Worm (Caenorhabditis elegans): Measurements from ENCODE around the gene sru-13.

ce11 chrIV:12549014-12549413 lies 26.6 kb upstream of the sru-13 start:
- TF ChIP-seq skn-1 (tag; optimal IDR thresholded peaks at IDR 0.05) (no peak), ama-1 (optimal IDR thresholded peaks at IDR 0.05) (no peak), fkh-10 (GFP tag; optimal IDR thresholded peaks at IDR 0.05) (no peak), nhr-237 (tag; optimal IDR thresholded peaks at IDR 0.05) (no peak), dpl-1 (GFP tag; optimal IDR thresholded peaks at IDR 0.05) (no peak), hif-1 (tag; optimal IDR thresholded peaks at IDR 0.05) (no peak), aha-1 (tag) (no peak), hlh-30 (tag; optimal IDR thresholded peaks at IDR 0.05; ENCODE audit: insufficient read depth) (no peak), nhr-77 (tag; optimal IDR thresholded peaks at IDR 0.05) (no peak), F49E8.2 (tag; optimal IDR thresholded peaks at IDR 0.05; ENCODE audit: borderline replicate concordance) (no peak), madf-5 (GFP tag; IDR thresholded peaks at IDR 0.05) (no peak), nhr-41 (GFP tag; IDR thresholded peaks at IDR 0.05) (no peak), nhr-48 (tag; optimal IDR thresholded peaks at IDR 0.05) (no peak), unc-130 (GFP tag; optimal IDR thresholded peaks at IDR 0.05) (no peak)
